Worm (Caenorhabditis elegans) whole organism, young adult: ENCODE data around the gene Y57A10A.24.

Experiments used
- B0035.1 ChIP-seq: sonication (generic microtip); optimal IDR thresholded peaks from 2 replicates; lab custom pipeline; 2016; ENCODE audit warnings: missing genetic modification characterization, mild to moderate bottlenecking, missing compliant biosample characterization, missing genotype, missing genetic modification reagents
- B0261.1 ChIP-seq: sonication (generic microtip); optimal IDR thresholded peaks from 2 replicates; lab custom pipeline; 2016; ENCODE audit warnings: mild to moderate bottlenecking, missing genetic modification characterization, moderate library complexity, missing compliant biosample characterization
- F39B2.1 ChIP-seq: fragments of 200-800 bp; sonication (Bioruptor generic); IDR thresholded peaks from 2 replicates; pipeline ENCODE4 v1.3.6; 2022; ENCODE audit warnings: missing genetic modification reagents, missing genetic modification characterization, missing compliant biosample characterization
- F57A8.1 ChIP-seq: fragments of 200-800 bp; sonication (Bioruptor generic); optimal IDR thresholded peaks from 2 replicates; lab custom pipeline; 2018; ENCODE audit warnings: mild to moderate bottlenecking, missing genetic modification characterization, moderate library complexity, missing compliant biosample characterization
- K11D2.4 ChIP-seq: fragments of 200-800 bp; sonication (Bioruptor generic); IDR thresholded peaks from 2 replicates; pipeline ENCODE4 v1.3.6; 2022; ENCODE audit warnings: missing genetic modification reagents, missing genetic modification characterization, missing compliant biosample characterization
- T07F8.4 ChIP-seq: sonication (generic microtip); optimal IDR thresholded peaks from 2 replicates; lab custom pipeline; 2016; ENCODE audit warnings: mild to moderate bottlenecking, missing genetic modification characterization, moderate library complexity, missing compliant biosample characterization
- Y53G8AR.9 ChIP-seq: fragments of 200-800 bp; sonication (Bioruptor generic); conservative IDR thresholded peaks from 2 replicates; pipeline ENCODE4 v1.3.6; 2022; ENCODE audit warnings: missing genetic modification reagents, missing genetic modification characterization, missing compliant biosample characterization
- Y56A3A.18 ChIP-seq: fragments of 200-800 bp; sonication (Bioruptor generic); IDR thresholded peaks from 2 replicates; pipeline ENCODE4 v1.3.6; 2022; ENCODE audit warnings: missing genetic modification reagents, missing genetic modification characterization, missing compliant biosample characterization
- ZK185.1 ChIP-seq: sonication (generic microtip); optimal IDR thresholded peaks from 2 replicates; lab custom pipeline; 2016; ENCODE audit warnings: mild to moderate bottlenecking, missing genetic modification characterization, missing compliant biosample characterization; ENCODE audit not compliant: poor library complexity, severe bottlenecking
- aptf-2 ChIP-seq: fragments of 200-800 bp; sonication (Bioruptor generic); conservative IDR thresholded peaks from 2 replicates; pipeline ENCODE4 v1.3.6; 2022; ENCODE audit warnings: missing genetic modification reagents, missing genetic modification characterization, missing compliant biosample characterization
- athp-1 ChIP-seq: sonication (generic microtip); optimal IDR thresholded peaks from 2 replicates; lab custom pipeline; 2017; ENCODE audit warnings: mild to moderate bottlenecking, missing genetic modification characterization, missing compliant biosample characterization
- attf-6 ChIP-seq: fragments of 200-800 bp; sonication (Bioruptor generic); IDR thresholded peaks from 2 replicates; pipeline ENCODE4 v1.3.6; 2022; ENCODE audit warnings: missing genetic modification reagents, missing genetic modification characterization, missing compliant biosample characterization
- cebp-1 ChIP-seq, 2 experiments: fragments of 200-800 bp in 1 of 2; sonication (Bioruptor generic) in 1 of 2; sonication (generic microtip) in 1 of 2; IDR thresholded peaks in 1 of 2; optimal IDR thresholded peaks in 1 of 2; 2 replicates each; pipeline versions ENCODE4 v1.3.6 to Lab custom; 2017 to 2022; ENCODE audit warnings: missing compliant biosample characterization in 2 of 2, missing genetic modification characterization in 2 of 2, mild to moderate bottlenecking in 1 of 2, missing genetic modification reagents in 1 of 2, moderate library complexity in 1 of 2
- cebp-2 ChIP-seq: fragments of 200-800 bp; sonication (Bioruptor generic); IDR thresholded peaks from 2 replicates; pipeline ENCODE4 v1.3.6; 2022; ENCODE audit warnings: missing genetic modification characterization, missing compliant biosample characterization
- ceh-27 ChIP-seq: fragments of 200-800 bp; sonication (Bioruptor generic); optimal IDR thresholded peaks from 2 replicates; lab custom pipeline; 2018; ENCODE audit warnings: mild to moderate bottlenecking, missing genetic modification characterization, moderate library complexity, missing compliant biosample characterization
- dpl-1 ChIP-seq: fragments of 150-350 bp; optimal IDR thresholded peaks from 2 replicates; lab custom pipeline; 2014; ENCODE audit warnings: missing biosample characterization, missing genetic modification reagents, missing genetic modification characterization
- egrh-3 ChIP-seq: fragments of 200-800 bp; sonication (Bioruptor generic); IDR thresholded peaks from 2 replicates; pipeline ENCODE4 v1.3.6; 2022; ENCODE audit warnings: missing genetic modification reagents, missing genetic modification characterization, missing compliant biosample characterization
- ekl-4 ChIP-seq: fragments of 200-800 bp; sonication (Bioruptor generic); IDR thresholded peaks from 2 replicates; pipeline ENCODE4 v1.3.6; 2022; ENCODE audit warnings: missing genetic modification reagents, missing genetic modification characterization, missing compliant biosample characterization
- ets-4 ChIP-seq: fragments of 200-800 bp; sonication (Bioruptor generic); optimal IDR thresholded peaks from 2 replicates; lab custom pipeline; 2018; ENCODE audit warnings: mild to moderate bottlenecking, missing genetic modification characterization, missing compliant biosample characterization
- gei-17 ChIP-seq: fragments of 200-800 bp; sonication (Bioruptor generic); optimal IDR thresholded peaks from 2 replicates; lab custom pipeline; 2018; ENCODE audit warnings: mild to moderate bottlenecking, missing genetic modification characterization, missing compliant biosample characterization
- hmg-1.2 ChIP-seq: fragments of 200-800 bp; sonication (Bioruptor generic); IDR thresholded peaks from 2 replicates; pipeline ENCODE4 v1.3.6; 2022; ENCODE audit warnings: missing genetic modification reagents, missing genetic modification characterization, missing compliant biosample characterization
- hrde-1 ChIP-seq: sonication (generic microtip); optimal IDR thresholded peaks from 2 replicates; lab custom pipeline; 2016; ENCODE audit warnings: missing genetic modification characterization, mild to moderate bottlenecking, missing compliant biosample characterization, moderate library complexity, missing genotype, missing genetic modification reagents, borderline replicate concordance
- hsf-1 ChIP-seq: fragments of 200-800 bp; sonication (Bioruptor generic); IDR thresholded peaks from 2 replicates; pipeline ENCODE4 v1.3.6; 2022; ENCODE audit warnings: missing genetic modification reagents, missing genetic modification characterization, missing compliant biosample characterization
- let-526 ChIP-seq: fragments of 200-800 bp; sonication (Bioruptor generic); IDR thresholded peaks from 2 replicates; pipeline ENCODE4 v1.3.6; 2022; ENCODE audit warnings: missing genetic modification reagents, missing genetic modification characterization, missing compliant biosample characterization
- lin-54 ChIP-seq: fragments of 200-800 bp; sonication (Bioruptor generic); optimal IDR thresholded peaks from 2 replicates; lab custom pipeline; 2018; ENCODE audit warnings: mild to moderate bottlenecking, missing genetic modification characterization, missing compliant biosample characterization
- lir-1 ChIP-seq: fragments of 200-800 bp; sonication (Bioruptor generic); conservative IDR thresholded peaks from 2 replicates; pipeline ENCODE4 v1.3.6; 2022; ENCODE audit warnings: missing genetic modification reagents, missing genetic modification characterization, missing compliant biosample characterization
- lsl-1 ChIP-seq: fragments of 200-800 bp; sonication (Bioruptor generic); optimal IDR thresholded peaks from 2 replicates; lab custom pipeline; 2018; ENCODE audit warnings: mild to moderate bottlenecking, missing genetic modification characterization, moderate library complexity, missing compliant biosample characterization
- madf-8 ChIP-seq: fragments of 200-800 bp; sonication (Bioruptor generic); conservative IDR thresholded peaks from 2 replicates; pipeline ENCODE4 v1.3.6; 2022; ENCODE audit warnings: missing genetic modification reagents, missing genetic modification characterization, missing compliant biosample characterization
- nhr-27 ChIP-seq: fragments of 200-800 bp; sonication (Bioruptor generic); optimal IDR thresholded peaks from 2 replicates; lab custom pipeline; 2018; ENCODE audit warnings: mild to moderate bottlenecking, missing genetic modification characterization, moderate library complexity, missing compliant biosample characterization
- snpc-1.3 ChIP-seq: sonication (generic microtip); optimal IDR thresholded peaks from 2 replicates; lab custom pipeline; 2017; ENCODE audit warnings: missing genetic modification characterization, mild to moderate bottlenecking, missing compliant biosample characterization, antibody characterized with exemption, moderate library complexity, missing genotype, missing genetic modification reagents; ENCODE audit not compliant: insufficient read depth
- tlf-1 ChIP-seq: fragments of 200-800 bp; sonication (Bioruptor generic); optimal IDR thresholded peaks from 2 replicates; lab custom pipeline; 2018; ENCODE audit warnings: mild to moderate bottlenecking, missing genetic modification characterization, missing compliant biosample characterization
- unc-130 ChIP-seq: sonication (generic microtip); optimal IDR thresholded peaks from 2 replicates; lab custom pipeline; 2016; ENCODE audit warnings: missing genetic modification reagents, missing genetic modification characterization, missing compliant biosample characterization
- unc-62 ChIP-seq: fragments of 150-350 bp; optimal IDR thresholded peaks from 2 replicates; lab custom pipeline; 2014; ENCODE audit warnings: missing biosample characterization, missing genetic modification reagents, missing genetic modification characterization
- xnd-1 ChIP-seq: sonication (generic microtip); optimal IDR thresholded peaks from 2 replicates; lab custom pipeline; 2016; ENCODE audit warnings: missing genotype, missing genetic modification reagents, missing genetic modification characterization, missing compliant biosample characterization
- zfh-2 ChIP-seq: fragments of 200-800 bp; sonication (Bioruptor generic); conservative IDR thresholded peaks from 2 replicates; pipeline ENCODE4 v1.3.6; 2022; ENCODE audit warnings: missing genetic modification reagents, missing genetic modification characterization, missing compliant biosample characterization
- ztf-22 ChIP-seq: fragments of 200-800 bp; sonication (Bioruptor generic); optimal IDR thresholded peaks from 2 replicates; lab custom pipeline; 2018; ENCODE audit warnings: mild to moderate bottlenecking, missing genetic modification characterization, moderate library complexity, missing compliant biosample characterization
- ztf-3 ChIP-seq: fragments of 200-800 bp; sonication (Bioruptor generic); optimal IDR thresholded peaks from 2 replicates; lab custom pipeline; 2018; ENCODE audit warnings: mild to moderate bottlenecking, missing genetic modification characterization, missing compliant biosample characterization

Gene Y57A10A.24

DNA sequence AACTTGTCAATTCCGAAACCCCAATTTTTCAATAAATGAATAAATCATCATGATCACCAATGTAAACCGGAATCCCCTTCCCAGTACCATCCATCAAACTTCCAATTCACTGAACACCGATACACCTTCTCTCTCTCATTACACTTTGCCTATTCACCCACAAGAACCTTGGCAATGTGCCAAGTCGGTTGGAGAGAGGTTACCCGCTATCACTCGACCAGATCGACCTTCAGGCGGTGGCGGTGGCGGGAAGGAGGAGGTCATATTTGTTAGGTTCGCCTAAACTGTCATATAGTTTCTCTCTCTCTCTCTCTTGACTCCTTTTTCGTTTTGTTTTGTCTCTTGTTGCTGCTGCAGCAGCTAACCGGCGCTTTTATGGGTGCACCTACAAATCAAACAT is 19.8 kb downstream of the Y57A10A.24 start:
- TF ChIP-seq athp-1 (tag; lab: Kevin White, UChicago) (no peak), unc-62 (no peak), lir-1 (GFP tag; lab: Robert Waterston, UW) (no peak), F39B2.1 (GFP tag; lab: Robert Waterston, UW) (0 out of 2 replicates have a peak, but pooled peaks have one; percentile 25), B0035.1 (tag; lab: Kevin White, UChicago) (no peak), lsl-1 (GFP tag; lab: Kevin White, UChicago) (no peak), zfh-2 (GFP tag; lab: Robert Waterston, UW) (no peak)

DNA sequence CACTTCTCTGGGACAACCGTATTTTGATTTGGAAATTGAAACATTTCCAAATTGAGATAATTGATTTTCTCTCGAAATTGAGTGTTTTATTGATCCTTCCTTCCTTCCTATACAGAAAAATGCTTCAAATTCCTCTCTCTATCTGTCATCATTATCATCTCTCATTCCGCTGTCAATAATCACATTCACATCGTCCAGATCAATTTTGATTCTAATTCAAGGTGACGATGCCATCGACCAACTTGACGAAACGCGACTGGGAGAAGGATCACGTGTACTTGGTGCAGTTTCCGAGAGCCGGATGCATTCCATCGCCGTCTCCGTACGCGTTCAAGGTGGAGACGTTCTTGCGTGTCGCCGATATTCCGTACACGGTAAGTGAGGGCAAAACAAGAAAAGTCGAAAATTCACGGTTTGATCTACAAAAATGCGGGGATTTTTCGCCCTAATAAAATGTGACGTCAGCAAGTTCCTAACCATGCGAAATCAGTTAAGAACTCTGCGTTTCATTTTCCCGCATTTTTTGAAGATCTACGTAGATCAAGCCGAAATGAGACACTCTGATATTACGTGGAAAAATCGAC is 21.3 kb downstream of the Y57A10A.24 start, which contains the start of gene faxc-1:
TSS of gene faxc-1 (plus strand) at position 222 of the 584 bp plus-strand sequence.
- TF ChIP-seq cebp-1 (GFP tag; IDR thresholded peaks at IDR 0.05; lab: Robert Waterston, UW): no peak
- TF ChIP-seq cebp-1 (tag; optimal IDR thresholded peaks at IDR 0.05; lab: Kevin White, UChicago): no peak
- no peak for TF ChIP-seq lin-54 (GFP tag; lab: Kevin White, UChicago)
- TF ChIP-seq aptf-2: no peak
- TF ChIP-seq attf-6 (GFP tag; lab: Robert Waterston, UW): no peak
- TF ChIP-seq, all 124 proteins: peak for 0

ce11 chrII:12264847-12265246 is 22.1 kb downstream of the Y57A10A.24 start:
- no peak for TF ChIP-seq ets-4 (GFP tag; lab: Kevin White, UChicago)
- TF ChIP-seq egrh-3 (GFP tag; lab: Robert Waterston, UW): no peak; the same call in 1 of the 2 replicates
- TF ChIP-seq K11D2.4 (GFP tag; lab: Robert Waterston, UW): no peak
- TF ChIP-seq unc-130 (GFP tag; lab: Kevin White, UChicago): no peak
- peak; percentile 66 for TF ChIP-seq zfh-2 (GFP tag; lab: Robert Waterston, UW)
- TF ChIP-seq, all 124 proteins: peak for 1

DNA sequence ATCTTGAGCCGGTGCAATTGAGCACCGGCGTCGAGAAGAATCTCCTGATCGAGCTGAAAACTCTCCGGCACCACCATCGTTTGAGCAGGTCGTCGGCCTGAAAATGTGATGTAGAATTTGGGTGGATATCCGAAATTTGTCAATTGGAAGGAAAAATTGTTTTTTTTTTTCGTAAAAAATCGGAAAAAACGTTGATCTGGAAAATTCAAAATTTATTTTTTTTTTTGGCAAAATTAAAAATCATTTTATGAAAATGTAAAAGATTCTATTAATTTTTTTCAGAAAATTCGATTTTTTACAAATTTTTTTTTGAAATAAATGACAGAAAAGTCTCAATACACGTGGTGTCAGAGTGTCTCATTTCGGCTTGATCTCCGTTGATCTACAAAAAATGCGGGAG is 23.4 kb downstream of the Y57A10A.24 start, which contains the start of gene tric-1B.1:
TSS of gene tric-1B.1 (minus strand) at position 101 of the 400 bp plus-strand sequence.
- no peak for TF ChIP-seq madf-8
- no peak for TF ChIP-seq let-526 (GFP tag; lab: Robert Waterston, UW)
- no peak for TF ChIP-seq ztf-3 (GFP tag; lab: Kevin White, UChicago)
- TF ChIP-seq B0261.1: no peak
- TF ChIP-seq, all 124 proteins: peak for 0

DNA sequence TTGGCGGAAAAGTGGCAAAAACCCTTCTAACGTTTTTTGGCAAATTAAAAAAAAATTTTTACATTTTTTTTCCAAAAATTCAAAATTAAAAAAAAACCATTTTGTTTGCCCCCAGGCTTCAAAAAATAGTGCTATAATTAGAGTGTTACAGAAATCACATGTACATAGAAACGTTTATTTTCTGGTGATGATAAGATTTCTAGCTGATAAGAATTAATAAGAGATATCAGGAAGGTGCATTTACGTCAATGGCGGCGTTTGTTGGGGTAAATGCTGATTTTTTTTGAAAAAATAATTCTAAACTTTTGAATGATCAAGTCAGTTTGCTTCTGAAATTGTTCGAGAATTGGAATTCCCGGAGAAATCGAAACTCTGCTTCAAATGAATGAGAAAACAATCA is 24.1 kb downstream of the Y57A10A.24 start:
- TF ChIP-seq dpl-1: no peak
- no peak for TF ChIP-seq hmg-1.2 (GFP tag; lab: Robert Waterston, UW)
- TF ChIP-seq F57A8.1 (GFP tag; lab: Kevin White, UChicago): no peak
- TF ChIP-seq xnd-1: no peak
- TF ChIP-seq Y56A3A.18: no peak
- no peak for TF ChIP-seq Y53G8AR.9 (GFP tag; lab: Robert Waterston, UW)
- TF ChIP-seq snpc-1.3 (tag; lab: Kevin White, UChicago): no peak
- TF ChIP-seq hsf-1 (GFP tag; lab: Robert Waterston, UW): no peak
- no peak for TF ChIP-seq nhr-27 (tag; lab: Kevin White, UChicago)
- no peak for TF ChIP-seq ekl-4
- no peak for TF ChIP-seq cebp-2
- TF ChIP-seq ZK185.1: no peak
- TF ChIP-seq hrde-1 (tag; lab: Kevin White, UChicago): no peak
- TF ChIP-seq ztf-22 (GFP tag; lab: Kevin White, UChicago): no peak
- TF ChIP-seq gei-17 (GFP tag; lab: Kevin White, UChicago): no peak
- TF ChIP-seq tlf-1 (GFP tag; lab: Kevin White, UChicago): no peak
- TF ChIP-seq T07F8.4 (tag; lab: Kevin White, UChicago): no peak
- TF ChIP-seq ceh-27: no peak
- no peak for TF ChIP-seq egrh-3 (GFP tag; lab: Robert Waterston, UW)
